Worm (Caenorhabditis elegans): ENCODE results near the gene F59E11.2.

ce11 chrV:9009175-9009574 lies 7.9 kb downstream of the F59E11.2 start, which contains the start of gene srx-2:
- TF ChIP-seq fos-1 (tag; optimal IDR thresholded peaks at IDR 0.05) (no peak), lin-39 (tag; optimal IDR thresholded peaks at IDR 0.05) (no peak)

Data from whole organism, L2 larva.